Worm (Caenorhabditis elegans): ENCODE measurements around the gene B0238.15.
A peak's percentile ranks its signal among the peaks of the same experiment; 100 is the strongest.

The B0238.15 gene

DNA sequence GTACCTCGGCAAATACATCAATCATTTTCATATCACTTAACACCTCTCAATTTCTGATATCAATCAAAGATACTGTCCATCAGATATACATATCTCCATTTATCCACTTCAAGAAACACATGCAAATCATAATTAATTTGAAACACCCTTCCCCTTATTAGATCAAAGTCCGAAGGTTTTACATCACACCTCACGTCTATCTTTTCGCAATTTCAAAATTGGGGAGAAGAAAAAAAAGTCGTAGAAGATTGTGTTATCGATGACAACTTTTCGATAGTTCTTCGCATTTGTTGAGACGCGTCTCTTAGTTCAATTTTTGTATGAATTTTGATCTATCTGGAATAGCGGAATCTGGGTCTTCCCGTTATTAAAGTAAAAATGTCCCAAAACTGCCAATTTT is 33.2 kb downstream of the B0238.15 start:
- no peak for TF ChIP-seq sea-2 (GFP tag; optimal IDR thresholded peaks at IDR 0.05)
- TF ChIP-seq elt-2 (tag; optimal IDR thresholded peaks at IDR 0.05) = peak; percentile 4
- no peak for TF ChIP-seq fos-1 (tag; optimal IDR thresholded peaks at IDR 0.05)
- no peak for TF ChIP-seq tbx-2 (tag; optimal IDR thresholded peaks at IDR 0.05)
- peak; percentile 21 for TF ChIP-seq nhr-43 (tag; optimal IDR thresholded peaks at IDR 0.05; ENCODE audit: poor library complexity, severe bottlenecking)
- TF ChIP-seq hmg-11 (tag; optimal IDR thresholded peaks at IDR 0.05) = no peak
- no peak for TF ChIP-seq nhr-25 (tag; optimal IDR thresholded peaks at IDR 0.05)
- no peak for TF ChIP-seq fkh-10 (GFP tag; optimal IDR thresholded peaks at IDR 0.05)
- TF ChIP-seq nhr-11 (tag; optimal IDR thresholded peaks at IDR 0.05) = no peak
- TF ChIP-seq fkh-2 (tag; optimal IDR thresholded peaks at IDR 0.05) = no peak
- no peak for TF ChIP-seq snpc-4 (tag; optimal IDR thresholded peaks at IDR 0.05)
- no peak for TF ChIP-seq unc-62 (GFP tag; optimal IDR thresholded peaks at IDR 0.05)
- no peak for TF ChIP-seq nhr-28 (tag; optimal IDR thresholded peaks at IDR 0.05)
- TF ChIP-seq ceh-82 (tag; optimal IDR thresholded peaks at IDR 0.05) = no peak

ce11 chrV:5273770-5274169 is 33.8 kb downstream of the B0238.15 start, which contains the start of gene natc-2:
Gene natc-2 (plus strand): TSS chrV:5274070.
- no peak for TF ChIP-seq egl-27 (tag; optimal IDR thresholded peaks at IDR 0.05)
- TF ChIP-seq aly-2 (tag; optimal IDR thresholded peaks at IDR 0.05) = no peak
- TF ChIP-seq hmg-11 (tag; optimal IDR thresholded peaks at IDR 0.05) = no peak
- no peak for TF ChIP-seq lin-15B (tag; optimal IDR thresholded peaks at IDR 0.05)
- no peak for TF ChIP-seq ceh-16 (tag; optimal IDR thresholded peaks at IDR 0.05)

DNA sequence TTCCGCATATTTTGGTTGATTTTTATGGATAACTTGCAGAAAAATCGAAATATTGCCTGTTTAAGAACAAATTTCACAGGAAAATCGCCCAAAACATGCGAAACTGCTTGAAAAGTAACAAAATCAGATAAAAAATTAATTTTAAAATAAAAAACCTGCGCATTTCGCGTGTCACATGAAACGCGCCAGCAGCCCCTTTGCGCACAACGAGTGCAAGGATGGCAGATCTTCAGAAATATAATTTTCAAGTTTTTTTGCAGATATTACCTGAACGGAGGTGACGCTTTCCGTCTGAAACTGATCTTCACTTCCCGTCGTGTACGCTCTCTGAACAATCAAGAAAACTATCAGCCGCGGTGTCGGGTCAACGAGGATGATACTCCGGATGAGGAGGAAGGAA is 35.0 kb downstream of the B0238.15 start:
- peak; percentile 53 for TF ChIP-seq nfya-1 (tag; optimal IDR thresholded peaks at IDR 0.05; ENCODE audit: insufficient read depth)
- TF ChIP-seq ceh-16 (tag; optimal IDR thresholded peaks at IDR 0.05) = no peak
- TF ChIP-seq ZK546.5 (tag; optimal IDR thresholded peaks at IDR 0.05) = no peak
- no peak for TF ChIP-seq R02D3.7 (tag; optimal IDR thresholded peaks at IDR 0.05)
- peak; percentile 64 for TF ChIP-seq lin-15B (tag; optimal IDR thresholded peaks at IDR 0.05)
- TF ChIP-seq nhr-23 (tag; optimal IDR thresholded peaks at IDR 0.05) = peak; percentile 51
- peak; percentile 53 for TF ChIP-seq pha-4 (tag; optimal IDR thresholded peaks at IDR 0.05)
- peak; percentile 9 for TF ChIP-seq elt-2 (tag; optimal IDR thresholded peaks at IDR 0.05)
- peak; percentile 1 for TF ChIP-seq nhr-43 (tag; optimal IDR thresholded peaks at IDR 0.05; ENCODE audit: poor library complexity, severe bottlenecking)

ce11 chrV:5275426-5276007 is 35.5 kb downstream of the B0238.15 start:
- peak; percentile 39 for TF ChIP-seq nhr-43 (tag; optimal IDR thresholded peaks at IDR 0.05; ENCODE audit: poor library complexity, severe bottlenecking)
- TF ChIP-seq nhr-237 (tag; optimal IDR thresholded peaks at IDR 0.05) = no peak
- TF ChIP-seq nhr-67 (tag; optimal IDR thresholded peaks at IDR 0.05) = no peak
- peak; percentile 23 for TF ChIP-seq ama-1 (optimal IDR thresholded peaks at IDR 0.05)

DNA sequence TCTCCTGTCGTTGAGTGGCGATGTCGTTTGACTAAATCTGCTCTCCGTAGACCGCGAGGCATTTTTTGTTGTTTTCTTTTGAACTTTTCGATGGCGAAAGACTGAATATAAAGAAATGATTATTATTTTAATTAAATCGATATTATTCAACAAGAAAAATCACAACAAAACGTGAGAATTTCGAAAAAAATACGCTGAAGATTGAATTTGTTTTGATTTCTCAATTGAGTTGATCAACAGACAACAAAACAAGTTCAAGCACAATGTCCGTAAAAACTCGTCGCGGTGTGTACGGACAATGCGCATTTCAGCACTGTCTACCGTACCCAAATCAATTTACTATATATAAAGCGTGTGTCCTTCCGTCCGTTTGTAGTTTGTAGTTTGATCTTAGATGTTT is 38.0 kb downstream of the B0238.15 start, which contains the start of gene B0238.9:
Gene B0238.9 (minus strand): TSS at position 101 of the 400 bp plus-strand sequence.
- TF ChIP-seq nhr-76 (tag; optimal IDR thresholded peaks at IDR 0.05) = no peak
- no peak for TF ChIP-seq R02D3.7 (tag; optimal IDR thresholded peaks at IDR 0.05)
- no peak for TF ChIP-seq ama-1 (optimal IDR thresholded peaks at IDR 0.05)
- TF ChIP-seq elt-3 (tag; optimal IDR thresholded peaks at IDR 0.05) = no peak
- no peak for TF ChIP-seq nhr-23 (tag; optimal IDR thresholded peaks at IDR 0.05)
- no peak for TF ChIP-seq daf-12 (tag; optimal IDR thresholded peaks at IDR 0.05)
- TF ChIP-seq snpc-4 (tag; optimal IDR thresholded peaks at IDR 0.05) = no peak
- TF ChIP-seq tbx-2 (tag; optimal IDR thresholded peaks at IDR 0.05) = no peak
- no peak for TF ChIP-seq fkh-2 (tag; optimal IDR thresholded peaks at IDR 0.05)
- TF ChIP-seq egl-27 (tag; optimal IDR thresholded peaks at IDR 0.05) = no peak
- no peak for TF ChIP-seq skn-1 (tag; optimal IDR thresholded peaks at IDR 0.05)
- no peak for TF ChIP-seq hmg-11 (tag; optimal IDR thresholded peaks at IDR 0.05)
- no peak for TF ChIP-seq eor-1 (tag; optimal IDR thresholded peaks at IDR 0.05)
- TF ChIP-seq elt-1 (tag; optimal IDR thresholded peaks at IDR 0.05) = no peak
- no peak for TF ChIP-seq nhr-67 (tag; optimal IDR thresholded peaks at IDR 0.05)
- TF ChIP-seq nhr-12 (tag; optimal IDR thresholded peaks at IDR 0.05) = no peak
- TF ChIP-seq ZK546.5 (tag; optimal IDR thresholded peaks at IDR 0.05) = no peak
- no peak for TF ChIP-seq ztf-4 (tag; optimal IDR thresholded peaks at IDR 0.05)
- TF ChIP-seq ceh-82 (tag; optimal IDR thresholded peaks at IDR 0.05) = no peak
- no peak for TF ChIP-seq nhr-11 (tag; optimal IDR thresholded peaks at IDR 0.05)

All from whole organism, L3 larva.